Worm (Caenorhabditis elegans): ENCODE results near the gene ZK892.4.

Gene ZK892.4

DNA sequence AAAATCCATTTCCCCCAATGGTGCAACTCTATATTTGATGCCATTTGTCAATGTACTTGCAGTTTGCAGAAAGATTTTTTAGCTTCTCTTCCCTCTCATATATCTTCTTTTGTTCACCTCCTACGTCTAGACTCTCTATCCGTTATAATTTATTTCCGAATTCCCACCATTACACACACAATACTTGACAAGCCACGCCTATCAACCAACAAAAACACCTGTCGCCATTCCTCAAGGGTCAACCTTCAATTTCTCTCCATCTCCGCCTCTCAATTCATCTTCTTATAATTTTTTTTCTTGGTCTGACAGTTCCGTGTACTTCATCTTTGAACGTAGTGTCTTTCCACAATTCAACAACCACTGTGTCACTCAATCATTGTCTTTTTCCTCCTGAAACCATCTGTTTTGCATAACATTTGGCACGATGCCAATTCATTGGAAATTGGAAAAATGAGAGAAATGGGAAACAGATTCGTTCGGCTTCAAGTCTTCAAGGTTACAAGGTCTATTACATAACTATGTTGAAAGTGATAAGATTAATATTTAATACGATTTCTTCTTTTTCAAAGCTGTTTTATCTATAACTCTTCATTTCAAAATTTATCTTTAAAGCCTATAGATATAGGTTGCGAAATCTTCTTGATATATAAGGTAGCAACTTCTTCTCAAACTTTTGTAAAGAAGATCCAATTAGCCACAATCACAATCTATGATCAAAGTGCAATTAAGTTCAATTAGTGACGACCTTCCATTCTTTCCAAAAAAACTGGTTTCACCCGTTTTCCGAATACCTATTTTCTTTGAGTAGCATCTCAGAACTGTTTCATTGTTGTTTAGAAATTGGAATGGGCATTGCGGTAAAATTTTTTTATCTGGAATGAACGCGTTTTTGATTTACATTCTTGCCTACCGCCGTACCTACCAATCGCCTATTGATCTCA, 19.5 kb upstream of the ZK892.4 start:
- no peak for TF ChIP-seq him-1 (tag; optimal IDR thresholded peaks at IDR 0.05)
- TF ChIP-seq W03F9.2 (tag; optimal IDR thresholded peaks at IDR 0.05), result no peak
- no peak for TF ChIP-seq dao-5 (tag; optimal IDR thresholded peaks at IDR 0.05)

DNA sequence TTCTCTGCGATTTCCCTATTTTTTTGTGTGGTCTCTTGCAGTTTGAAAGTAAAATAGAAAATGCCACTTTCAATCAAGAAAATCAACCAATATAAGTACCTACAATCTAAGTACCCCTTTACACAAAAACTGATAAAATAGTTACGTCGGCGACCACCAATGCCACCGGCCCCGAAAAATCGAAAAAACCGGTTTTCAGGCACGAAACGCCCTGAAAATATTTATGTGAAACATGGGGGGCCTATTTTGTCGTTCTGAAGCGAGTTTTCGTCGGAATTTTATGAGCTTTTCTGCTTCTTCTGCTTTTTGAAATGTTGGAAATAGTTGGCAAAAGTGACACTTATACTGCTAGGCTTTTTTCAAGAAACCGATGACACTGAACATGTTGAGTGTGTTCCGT, 17.7 kb upstream of the ZK892.4 start:
- no peak for TF ChIP-seq dao-5 (tag; optimal IDR thresholded peaks at IDR 0.05)
- no peak for TF ChIP-seq W03F9.2 (tag; optimal IDR thresholded peaks at IDR 0.05)
- no peak for TF ChIP-seq him-1 (tag; optimal IDR thresholded peaks at IDR 0.05)

DNA sequence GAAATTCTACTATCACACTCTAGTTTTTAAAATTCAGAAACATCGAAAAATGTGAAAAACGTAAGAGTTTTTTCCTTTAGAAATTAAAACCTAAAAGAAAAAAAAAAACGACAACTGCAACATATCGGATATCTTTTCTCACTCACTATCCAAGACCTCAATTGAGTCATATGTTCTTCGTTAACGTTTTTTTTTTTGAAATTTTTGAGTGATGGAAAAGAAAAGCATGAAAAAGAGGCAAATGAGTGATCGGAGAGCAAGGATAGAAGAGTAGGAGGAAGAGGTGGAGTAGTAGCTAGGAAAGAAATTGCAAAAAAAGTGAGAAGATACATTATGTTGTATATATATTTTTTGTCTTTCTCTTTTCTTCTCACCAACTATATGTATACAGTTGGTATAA, 16.8 kb upstream of the ZK892.4 start:
- TF ChIP-seq dao-5 (tag; optimal IDR thresholded peaks at IDR 0.05) (no peak), W03F9.2 (tag; optimal IDR thresholded peaks at IDR 0.05) (no peak), him-1 (tag; optimal IDR thresholded peaks at IDR 0.05) (no peak)

DNA sequence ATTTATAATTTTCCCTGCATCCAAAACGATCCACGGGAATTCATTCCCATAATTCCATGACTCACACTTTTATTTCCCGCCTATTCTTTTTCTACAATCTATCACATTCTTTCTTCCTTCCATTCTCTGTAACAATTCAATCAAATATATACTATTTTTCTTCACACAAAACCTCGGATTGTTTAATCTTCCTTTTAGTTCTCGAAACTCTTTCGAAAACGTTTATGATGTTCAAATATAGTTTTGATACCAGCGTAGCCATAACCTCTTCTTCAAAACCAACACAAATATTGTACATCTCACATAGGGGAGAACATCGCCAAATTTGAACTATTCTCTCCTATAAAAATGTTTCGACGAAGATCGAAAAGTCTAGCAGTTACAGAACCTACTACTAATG, 15.6 kb upstream of the ZK892.4 start, which contains the start of gene lec-3:
Gene lec-3, plus strand, starts transcription at position 301 of the 400 bp plus-strand sequence.
- TF ChIP-seq him-1 (tag; optimal IDR thresholded peaks at IDR 0.05) (no peak), dao-5 (tag; optimal IDR thresholded peaks at IDR 0.05) (no peak)

DNA sequence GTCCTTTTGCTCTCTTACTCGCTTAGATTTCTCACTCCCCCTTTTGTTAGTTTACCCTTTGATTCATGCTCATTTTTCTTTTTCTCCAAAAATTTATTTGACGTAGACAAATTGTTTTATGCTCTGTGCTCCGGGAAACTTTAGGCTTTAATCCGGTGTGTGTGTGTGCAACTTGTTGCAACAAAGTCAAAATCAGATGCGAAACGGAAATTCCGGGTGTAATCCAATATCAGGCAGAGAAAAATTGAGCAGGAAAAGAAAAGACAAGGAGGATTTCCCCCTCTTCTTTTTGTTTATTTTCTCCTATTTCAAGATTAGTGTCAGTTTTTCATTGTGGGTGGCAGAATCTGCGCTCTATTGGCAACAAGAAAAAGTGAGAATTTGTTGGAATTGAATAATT, 13.9 kb upstream of the ZK892.4 start:
- TF ChIP-seq dao-5 (tag; optimal IDR thresholded peaks at IDR 0.05) (no peak), him-1 (tag; optimal IDR thresholded peaks at IDR 0.05) (no peak), W03F9.2 (tag; optimal IDR thresholded peaks at IDR 0.05) (no peak)

DNA sequence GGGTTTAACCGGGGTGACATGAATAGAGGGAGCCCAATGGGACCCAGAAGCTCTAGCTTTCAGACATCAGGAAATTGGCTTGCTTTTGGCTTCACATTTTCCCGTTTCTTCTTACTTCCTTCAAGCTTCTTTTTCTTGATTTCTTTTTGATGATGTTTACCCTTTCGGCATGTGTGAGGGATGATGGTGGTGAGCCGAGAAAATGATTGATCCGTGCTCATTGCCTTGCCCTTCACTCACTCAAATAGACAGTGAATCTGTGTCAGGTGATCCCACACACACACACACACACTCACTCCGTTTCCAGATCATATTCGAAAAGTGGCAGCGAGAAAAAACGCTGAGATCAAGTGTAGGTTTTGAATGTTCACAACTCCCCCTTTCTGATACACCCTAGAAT, 11.7 kb upstream of the ZK892.4 start:
- TF ChIP-seq dao-5 (tag; optimal IDR thresholded peaks at IDR 0.05) (no peak), him-1 (tag; optimal IDR thresholded peaks at IDR 0.05) (no peak)

DNA sequence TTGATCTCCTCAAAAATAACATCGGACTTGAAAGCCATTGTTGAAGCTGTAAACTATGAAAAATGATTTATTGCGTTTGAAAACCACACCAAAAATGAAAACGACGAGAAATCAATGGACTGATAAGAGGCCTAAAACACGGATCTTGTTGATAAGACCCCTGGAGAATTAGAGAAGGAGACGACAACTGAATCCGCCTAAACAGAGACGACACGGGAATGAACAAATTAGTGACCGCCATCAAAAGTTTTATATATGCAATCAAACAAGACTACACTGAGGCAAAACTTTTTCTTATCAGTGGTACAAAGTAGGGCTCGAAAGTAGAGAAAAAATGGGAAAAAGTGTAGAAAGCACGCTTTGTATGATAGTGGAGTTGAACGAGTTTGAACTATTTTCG, 5.3 kb upstream of the ZK892.4 start, which contains the start of gene nlt-1:
Gene nlt-1, minus strand, starts transcription at position 78 of the 400 bp plus-strand sequence.
- no peak for TF ChIP-seq dao-5 (tag; optimal IDR thresholded peaks at IDR 0.05)
- TF ChIP-seq him-1 (tag; optimal IDR thresholded peaks at IDR 0.05), result no peak
- TF ChIP-seq W03F9.2 (tag; optimal IDR thresholded peaks at IDR 0.05), result no peak

DNA sequence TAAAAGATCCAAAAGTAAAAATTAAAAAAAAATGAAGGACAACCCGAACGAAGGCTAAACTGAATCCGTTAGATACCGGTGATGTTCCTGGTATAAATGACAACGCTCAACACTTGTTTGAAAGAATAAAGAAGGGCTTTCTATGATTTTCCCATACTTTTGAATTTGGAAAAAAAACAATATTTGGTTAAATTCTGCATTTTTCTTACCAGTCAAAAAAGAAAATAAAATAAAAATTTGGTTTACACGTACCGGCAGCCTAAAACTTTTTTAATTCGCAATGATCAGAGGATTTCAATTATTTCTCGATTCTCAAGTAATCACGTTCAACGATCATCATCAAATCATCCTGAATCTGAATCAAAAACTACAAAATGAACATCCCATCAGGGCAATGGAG, 4.8 kb upstream of the ZK892.4 start, which contains the start of gene ZK892.3:
Gene ZK892.3, plus strand, starts transcription at position 301 of the 400 bp plus-strand sequence.
- TF ChIP-seq W03F9.2 (tag; optimal IDR thresholded peaks at IDR 0.05), result no peak
- no peak for TF ChIP-seq dao-5 (tag; optimal IDR thresholded peaks at IDR 0.05)
- TF ChIP-seq him-1 (tag; optimal IDR thresholded peaks at IDR 0.05), result no peak

DNA sequence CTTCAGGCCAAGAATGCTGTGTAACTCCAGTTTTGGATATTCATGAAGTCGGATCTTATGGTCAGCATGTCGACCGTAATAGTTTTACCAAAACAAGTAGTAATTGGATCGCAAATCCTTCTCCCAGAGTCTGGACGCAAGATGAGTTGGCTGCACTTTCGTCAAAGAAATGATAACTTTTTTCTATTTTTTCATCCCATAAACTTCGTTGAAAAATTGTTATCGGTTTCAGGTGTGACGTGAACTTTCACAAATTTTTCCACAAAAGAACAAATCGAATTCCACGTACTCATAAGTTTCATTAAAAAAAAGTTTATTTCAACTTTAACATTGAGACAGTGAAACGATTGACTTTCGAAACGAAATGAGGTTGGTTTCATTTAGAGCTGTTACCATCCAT, 1.6 kb downstream of the ZK892.4 start, which contains the start of gene ZK892.5:
Gene ZK892.5, plus strand, starts transcription at position 301 of the 400 bp plus-strand sequence.
- no peak for TF ChIP-seq him-1 (tag; optimal IDR thresholded peaks at IDR 0.05)
- no peak for TF ChIP-seq dao-5 (tag; optimal IDR thresholded peaks at IDR 0.05)
- no peak for TF ChIP-seq W03F9.2 (tag; optimal IDR thresholded peaks at IDR 0.05)

DNA sequence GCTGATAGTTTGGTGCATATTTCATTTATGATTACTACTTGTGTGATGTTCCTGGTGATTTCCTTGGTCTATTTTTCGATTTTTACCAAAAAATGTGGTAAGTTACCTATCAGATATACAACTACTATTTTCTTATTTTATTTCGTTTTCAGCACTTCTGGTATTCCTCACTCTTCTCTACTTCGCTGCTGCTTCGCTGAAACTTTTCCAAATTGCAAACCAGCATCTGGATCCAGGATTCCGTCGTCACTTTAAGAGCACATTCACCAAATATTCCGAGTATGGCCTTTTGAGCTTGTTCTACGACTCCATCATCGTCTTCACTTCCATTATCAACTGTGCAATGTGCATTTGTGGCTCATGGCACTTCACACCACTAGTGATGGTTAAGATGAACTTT, 2.2 kb downstream of the ZK892.4 start:
- no peak for TF ChIP-seq him-1 (tag; optimal IDR thresholded peaks at IDR 0.05)
- TF ChIP-seq W03F9.2 (tag; optimal IDR thresholded peaks at IDR 0.05), result no peak

DNA sequence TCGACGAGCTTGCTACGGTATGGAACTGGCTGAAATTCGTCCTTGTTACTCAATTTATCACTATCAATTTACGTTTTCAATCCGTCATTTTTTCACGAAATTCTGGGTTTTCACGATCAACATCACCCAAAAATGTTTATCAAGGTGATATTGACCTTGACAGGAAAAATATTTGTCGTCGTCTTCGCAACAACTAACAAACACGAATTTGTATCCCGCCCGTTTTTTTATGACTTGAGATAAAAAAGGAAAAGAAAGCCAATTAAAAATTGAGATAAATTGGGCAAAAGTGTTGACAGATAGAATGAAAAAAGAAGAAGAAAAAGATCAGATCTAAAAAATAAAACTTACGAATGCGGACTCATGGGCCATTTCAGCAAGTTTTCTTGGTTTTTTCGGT, 4.5 kb downstream of the ZK892.4 start:
- TF ChIP-seq him-1 (tag; optimal IDR thresholded peaks at IDR 0.05), result no peak
- TF ChIP-seq dao-5 (tag; optimal IDR thresholded peaks at IDR 0.05), result no peak
- no peak for TF ChIP-seq W03F9.2 (tag; optimal IDR thresholded peaks at IDR 0.05)

DNA sequence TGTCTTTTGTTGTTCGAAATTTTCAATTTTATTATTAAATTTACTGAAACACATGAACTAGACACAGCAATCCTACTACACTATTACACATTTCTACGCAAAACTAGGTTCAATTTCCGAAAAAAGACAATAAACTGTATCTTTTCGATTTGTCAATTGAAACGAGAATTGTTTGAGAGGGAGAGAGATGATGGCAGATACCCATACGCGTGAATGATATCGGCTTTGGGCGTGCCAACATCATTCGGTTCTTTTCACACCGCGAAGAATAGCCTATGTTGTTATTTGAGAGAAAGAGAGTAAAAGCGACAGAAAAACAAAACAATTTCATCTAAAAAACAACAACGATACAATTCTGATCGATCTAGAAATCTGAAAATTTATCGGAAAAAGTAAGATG, 5.4 kb downstream of the ZK892.4 start:
- TF ChIP-seq dao-5 (tag; optimal IDR thresholded peaks at IDR 0.05) (no peak), him-1 (tag; optimal IDR thresholded peaks at IDR 0.05) (no peak), W03F9.2 (tag; optimal IDR thresholded peaks at IDR 0.05) (no peak)

DNA sequence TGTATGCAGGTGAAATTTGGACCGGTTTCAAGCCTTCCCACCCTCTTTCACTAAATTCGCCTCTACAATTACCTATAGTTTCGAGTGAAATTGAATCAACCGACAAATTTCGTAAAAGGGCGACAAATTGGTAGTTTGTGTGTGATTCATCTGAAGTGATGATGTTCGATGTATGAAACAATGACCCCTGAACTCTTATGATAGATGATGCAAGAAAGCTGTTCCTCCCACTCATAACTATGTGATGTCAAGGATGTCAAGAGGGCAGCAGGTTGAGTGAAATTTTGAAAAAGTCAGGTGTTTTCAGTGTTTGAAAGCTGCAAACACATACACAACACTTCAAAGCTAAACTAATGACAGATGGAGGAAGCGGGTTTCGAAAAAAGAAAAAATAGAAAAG, 6.1 kb downstream of the ZK892.4 start:
- TF ChIP-seq dao-5 (tag; optimal IDR thresholded peaks at IDR 0.05) (no peak), W03F9.2 (tag; optimal IDR thresholded peaks at IDR 0.05) (no peak), him-1 (tag; optimal IDR thresholded peaks at IDR 0.05) (no peak)

DNA sequence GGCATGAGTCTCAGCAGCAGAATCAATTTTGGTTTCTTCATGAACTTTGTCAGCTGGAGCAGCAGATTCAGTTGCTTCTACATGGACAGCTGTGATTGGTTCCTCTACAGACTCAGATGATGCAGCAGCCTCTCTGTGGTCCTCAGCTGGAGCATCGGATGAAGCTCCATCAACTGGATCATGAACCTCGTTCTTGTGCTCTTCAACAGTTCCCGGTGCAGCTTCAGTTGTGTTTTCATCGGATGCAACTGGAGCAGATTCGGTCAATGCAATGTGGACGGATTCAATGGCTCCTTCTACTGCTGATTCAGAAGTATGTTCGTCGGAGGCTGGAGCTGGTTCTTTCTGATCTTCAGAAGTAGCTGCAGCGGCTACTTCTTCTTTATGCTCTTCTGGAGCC, 8.0 kb downstream of the ZK892.4 start:
- no peak for TF ChIP-seq W03F9.2 (tag; optimal IDR thresholded peaks at IDR 0.05)
- no peak for TF ChIP-seq dao-5 (tag; optimal IDR thresholded peaks at IDR 0.05)
- no peak for TF ChIP-seq him-1 (tag; optimal IDR thresholded peaks at IDR 0.05)

DNA sequence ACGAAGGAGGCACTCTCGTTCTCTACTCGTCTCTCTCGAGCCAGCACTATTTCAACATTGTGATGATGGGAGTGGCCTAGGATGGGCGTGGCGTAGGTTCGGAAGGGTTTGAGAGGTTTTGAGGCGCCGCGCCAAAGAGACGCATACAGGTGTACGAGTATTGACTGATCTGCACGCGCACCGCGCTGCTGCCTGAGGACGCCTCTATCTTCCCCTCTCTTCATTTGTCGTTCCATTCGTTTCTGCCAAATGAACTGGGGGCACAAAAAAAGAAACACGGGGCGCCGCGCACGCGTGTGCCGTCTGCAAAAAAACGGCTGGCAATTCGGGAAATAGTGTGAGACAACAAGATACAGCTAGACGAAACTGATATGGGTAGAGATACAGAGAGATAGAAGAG, 9.6 kb downstream of the ZK892.4 start, which contains the start of gene lec-2:
Gene lec-2, minus strand, starts transcription at position 171 of the 400 bp plus-strand sequence.
- TF ChIP-seq dao-5 (tag; optimal IDR thresholded peaks at IDR 0.05), result no peak
- TF ChIP-seq W03F9.2 (tag; optimal IDR thresholded peaks at IDR 0.05), result no peak
- no peak for TF ChIP-seq him-1 (tag; optimal IDR thresholded peaks at IDR 0.05)

Measured in whole organism, L4/young adult.